Fruit fly (Drosophila melanogaster): Measurements from ENCODE around the gene ND-13B.

ND-13B gene

dm6 chr3L:10680728-10681306, 13.1 kb downstream of the ND-13B start (continued):
- no peak for TF ChIP-seq zf30C (GFP tag; optimal IDR thresholded peaks at IDR 0.05)
- TF ChIP-seq cad (GFP tag; optimal IDR thresholded peaks at IDR 0.05): no peak
- TF ChIP-seq CG4424 (GFP tag; optimal IDR thresholded peaks at IDR 0.05): no peak
- no peak for TF ChIP-seq eve (GFP tag; optimal IDR thresholded peaks at IDR 0.05)
- no peak for TF ChIP-seq en (GFP tag; optimal IDR thresholded peaks at IDR 0.05)
- TF ChIP-seq CG2889 (GFP tag; IDR thresholded peaks at IDR 0.05): no peak; the same call in 2 of the 3 replicates
- no peak for TF ChIP-seq CG3163 (GFP tag; optimal IDR thresholded peaks at IDR 0.05)
- no peak for TF ChIP-seq Max (GFP tag; optimal IDR thresholded peaks at IDR 0.05)
- TF ChIP-seq CG18262 (tag; optimal IDR thresholded peaks at IDR 0.05): no peak
- no peak for TF ChIP-seq twi (tag; optimal IDR thresholded peaks at IDR 0.05)
- no peak for TF ChIP-seq crc (GFP tag; optimal IDR thresholded peaks at IDR 0.05)
- no peak for TF ChIP-seq E2f1 (GFP tag; IDR thresholded peaks at IDR 0.05)
- TF ChIP-seq dimm (GFP tag; IDR thresholded peaks at IDR 0.05): no peak
- TF ChIP-seq sim (GFP tag; IDR thresholded peaks at IDR 0.05): 0 out of 2 replicates have a peak, but pooled peaks have one; percentile 54
- no peak for TF ChIP-seq ato (GFP tag; IDR thresholded peaks at IDR 0.05; ENCODE audit: partially characterized antibody)
- no peak for TF ChIP-seq inv (GFP tag; IDR thresholded peaks at IDR 0.05; ENCODE audit: partially characterized antibody)
- TF ChIP-seq ssp (GFP tag; IDR thresholded peaks at IDR 0.05): no peak
- TF ChIP-seq Oli (tag; optimal IDR thresholded peaks at IDR 0.05): no peak
- TF ChIP-seq tll (GFP tag; optimal IDR thresholded peaks at IDR 0.05): no peak
- no peak for TF ChIP-seq maf-S (GFP tag; optimal IDR thresholded peaks at IDR 0.05)
- peak; percentile 28 for TF ChIP-seq CG12769 (tag; optimal IDR thresholded peaks at IDR 0.05)
- no peak for TF ChIP-seq CG16813 (GFP tag; IDR thresholded peaks at IDR 0.05; ENCODE audit: partially characterized antibody)
- no peak for TF ChIP-seq CG8089 (GFP tag; optimal IDR thresholded peaks at IDR 0.05)
- TF ChIP-seq CG10565 (GFP tag; optimal IDR thresholded peaks at IDR 0.05): no peak
- TF ChIP-seq NC2α (GFP tag; optimal IDR thresholded peaks at IDR 0.05): no peak
- 0 out of 2 replicates have a peak, but pooled peaks have one; percentile 38 for TF ChIP-seq CG42726 (GFP tag; IDR thresholded peaks at IDR 0.05; ENCODE audit: partially characterized antibody)
- 0 out of 2 replicates have a peak, but pooled peaks have one; percentile 15 for TF ChIP-seq CG32772 (GFP tag; IDR thresholded peaks at IDR 0.05)
- no peak for TF ChIP-seq al (GFP tag; IDR thresholded peaks at IDR 0.05)
- no peak for TF ChIP-seq gsb-n (tag; optimal IDR thresholded peaks at IDR 0.05)
- TF ChIP-seq CG11723 (GFP tag; optimal IDR thresholded peaks at IDR 0.05): no peak
- no peak for TF ChIP-seq CG18011 (GFP tag; optimal IDR thresholded peaks at IDR 0.05)
- no peak for TF ChIP-seq CG11085 (GFP tag; IDR thresholded peaks at IDR 0.05)
- TF ChIP-seq NfI (GFP tag; optimal IDR thresholded peaks at IDR 0.05): no peak
- TF ChIP-seq hb (GFP tag; IDR thresholded peaks at IDR 0.05; ENCODE audit: partially characterized antibody): no peak
- TF ChIP-seq da (GFP tag; optimal IDR thresholded peaks at IDR 0.05): no peak
- TF ChIP-seq CG1233 (GFP tag; optimal IDR thresholded peaks at IDR 0.05): no peak
- TF ChIP-seq NC2β (GFP tag; optimal IDR thresholded peaks at IDR 0.05): no peak
- TF ChIP-seq CG2129 (GFP tag; IDR thresholded peaks at IDR 0.05; ENCODE audit: partially characterized antibody): no peak
- no peak for TF ChIP-seq Dref (GFP tag; IDR thresholded peaks at IDR 0.05)
- TF ChIP-seq CG2199 (GFP tag; IDR thresholded peaks at IDR 0.05): no peak
- peak; percentile 12 for TF ChIP-seq nom (GFP tag; optimal IDR thresholded peaks at IDR 0.05)
- no peak for TF ChIP-seq Xbp1 (GFP tag; optimal IDR thresholded peaks at IDR 0.05)
- TF ChIP-seq CG3726 (GFP tag; IDR thresholded peaks at IDR 0.05): no peak
- TF ChIP-seq CG12104 (GFP tag; optimal IDR thresholded peaks at IDR 0.05): no peak
- no peak for TF ChIP-seq CG12659 (GFP tag; optimal IDR thresholded peaks at IDR 0.05)
- no peak for TF ChIP-seq BtbVII (GFP tag; optimal IDR thresholded peaks at IDR 0.05)
- no peak for TF ChIP-seq Gug (GFP tag; IDR thresholded peaks at IDR 0.05)
- no peak for TF ChIP-seq Ravus (GFP tag; IDR thresholded peaks at IDR 0.05)
- no peak for TF ChIP-seq cas (GFP tag; IDR thresholded peaks at IDR 0.05)
- TF ChIP-seq sug (tag; optimal IDR thresholded peaks at IDR 0.05): no peak
- TF ChIP-seq Fer2 (tag; optimal IDR thresholded peaks at IDR 0.05): no peak
